Fruit fly (Drosophila melanogaster) Kc167 (cell line): ENCODE data around the gene Tsp66A.

Source experiments
- Myc ChIP-seq: fragments of >200 bp; optimal IDR thresholded peaks from 2 replicates; lab custom pipeline; 2017; ENCODE audit warnings: missing external identifiers
- psq ChIP-seq: fragments of >200 bp; optimal IDR thresholded peaks from 2 replicates; lab custom pipeline; 2017; ENCODE audit warnings: missing external identifiers

DNA sequence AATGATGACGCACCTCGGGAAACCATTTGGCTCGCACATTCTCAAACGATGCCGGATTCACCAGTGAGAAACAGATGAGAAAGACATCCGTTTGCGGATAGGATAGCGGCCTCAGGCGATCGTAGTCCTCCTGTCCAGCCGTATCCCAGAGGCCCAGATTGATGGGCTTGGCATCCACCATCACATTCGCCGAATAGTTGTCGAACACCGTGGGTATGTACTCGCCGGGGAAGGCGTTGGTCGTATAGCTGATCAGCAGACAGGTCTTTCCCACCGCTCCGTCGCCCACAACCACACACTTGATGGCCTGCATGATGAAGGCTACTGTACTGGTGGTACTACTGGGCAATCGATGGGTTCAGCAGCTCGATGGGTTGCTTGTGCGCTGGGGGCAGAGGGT is 31.1 kb upstream of the Tsp66A start:
- no peak for TF ChIP-seq psq
- TF ChIP-seq Myc: no peak
